Worm (Caenorhabditis elegans) whole organism, L1 larva: ENCODE measurements around the gene Y15E3A.5.

Source experiments
- F16B12.6 ChIP-seq: fragments of 150-350 bp; optimal IDR thresholded peaks from 2 replicates; lab custom pipeline; 2014; ENCODE audit warnings: missing biosample characterization, missing genetic modification characterization
- Y116A8C.19 ChIP-seq: sonication (generic microtip); optimal IDR thresholded peaks from 2 replicates; lab custom pipeline; 2016; ENCODE audit warnings: missing compliant biosample characterization, missing genetic modification characterization, borderline replicate concordance
- aha-1 ChIP-seq: fragments of 150-350 bp; optimal IDR thresholded peaks from 2 replicates; lab custom pipeline; 2014; ENCODE audit warnings: missing biosample characterization, missing genetic modification characterization
- aly-2 ChIP-seq: fragments of 150-350 bp; optimal IDR thresholded peaks from 2 replicates; lab custom pipeline; 2014; ENCODE audit warnings: missing biosample characterization, missing genetic modification characterization
- blmp-1 ChIP-seq: fragments of 150-350 bp; optimal IDR thresholded peaks from 2 replicates; lab custom pipeline; 2014; ENCODE audit warnings: missing biosample characterization, missing genetic modification characterization
- ceh-82 ChIP-seq, 3 experiments: fragments of 150-350 bp in 1 of 3; sonication (generic microtip) in 2 of 3; optimal IDR thresholded peaks; 2 replicates each; lab custom pipeline; 2014 to 2017; ENCODE audit warnings: missing biosample characterization in 3 of 3, missing genetic modification characterization in 3 of 3
- ceh-88 ChIP-seq: fragments of 200-800 bp; sonication (Bioruptor generic); IDR thresholded peaks from 2 replicates; pipeline ENCODE4 v1.3.6; 2022; ENCODE audit warnings: missing genetic modification characterization, missing compliant biosample characterization
- ces-1 ChIP-seq: fragments of 150-350 bp; optimal IDR thresholded peaks from 2 replicates; lab custom pipeline; 2014; ENCODE audit warnings: missing biosample characterization, missing genetic modification reagents, missing genetic modification characterization
- efl-1 ChIP-seq, 4 experiments: fragments of 150-350 bp; optimal IDR thresholded peaks in 3 of 4; peaks in 1 of 4; 1 replicate in 1 of 4; 2 replicates in 3 of 4; lab custom pipeline; 2014; ENCODE audit warnings: missing biosample characterization in 2 of 4, missing genetic modification characterization in 2 of 4, missing genetic modification reagents in 2 of 4
- efl-3 ChIP-seq: fragments of 200-800 bp; sonication (Bioruptor generic); optimal IDR thresholded peaks from 2 replicates; lab custom pipeline; 2018; ENCODE audit warnings: mild to moderate bottlenecking, missing genetic modification characterization, missing compliant biosample characterization
- egl-13 ChIP-seq: sonication (generic microtip); optimal IDR thresholded peaks from 2 replicates; lab custom pipeline; 2016; ENCODE audit warnings: missing genotype, missing genetic modification reagents, missing genetic modification characterization, missing compliant biosample characterization
- egl-27 ChIP-seq, 2 experiments: fragments of 150-350 bp in 1 of 2; sonication (generic microtip); optimal IDR thresholded peaks; 3 replicates each; lab custom pipeline; 2017 to 2018; ENCODE audit warnings: missing biosample characterization in 2 of 2, missing genetic modification characterization in 2 of 2, missing genetic modification reagents in 2 of 2
- elt-3 ChIP-seq, 6 experiments: fragments of 150-350 bp in 1 of 6; sonication (generic microtip); optimal IDR thresholded peaks; 2 replicates each; lab custom pipeline; 2017 to 2018; ENCODE audit warnings: missing biosample characterization in 6 of 6, missing genetic modification characterization in 6 of 6, inconsistent platforms in 1 of 6
- ets-5 ChIP-seq: fragments of 200-800 bp; sonication (Bioruptor generic); IDR thresholded peaks from 2 replicates; pipeline ENCODE4 v1.3.6; 2022; ENCODE audit warnings: missing genetic modification characterization, missing compliant biosample characterization
- fkh-10 ChIP-seq: sonication (generic microtip); optimal IDR thresholded peaks from 2 replicates; lab custom pipeline; 2017; ENCODE audit warnings: missing biosample characterization, missing genetic modification reagents, missing genetic modification characterization
- fkh-4 ChIP-seq: sonication (generic microtip); optimal IDR thresholded peaks from 2 replicates; lab custom pipeline; 2016; ENCODE audit warnings: missing compliant biosample characterization, missing genetic modification characterization, borderline replicate concordance
- fkh-8 ChIP-seq: sonication (generic microtip); optimal IDR thresholded peaks from 2 replicates; lab custom pipeline; 2016; ENCODE audit warnings: mild to moderate bottlenecking, missing genetic modification characterization, missing compliant biosample characterization
- fos-1 ChIP-seq: fragments of 150-350 bp; optimal IDR thresholded peaks from 2 replicates; lab custom pipeline; 2014; ENCODE audit warnings: missing biosample characterization, missing genetic modification characterization
- hpl-2 ChIP-seq: fragments of 150-350 bp; optimal IDR thresholded peaks from 2 replicates; lab custom pipeline; 2014; ENCODE audit warnings: missing biosample characterization, missing genetic modification reagents, missing genetic modification characterization
- irx-1 ChIP-seq: sonication (generic microtip); optimal IDR thresholded peaks from 2 replicates; lab custom pipeline; 2016; ENCODE audit warnings: missing genetic modification characterization, missing compliant biosample characterization
- jun-1 ChIP-seq: fragments of 150-350 bp; optimal IDR thresholded peaks from 2 replicates; lab custom pipeline; 2014; ENCODE audit warnings: missing biosample characterization, missing genetic modification reagents, missing genetic modification characterization
- lin-14 ChIP-seq: fragments of 200-800 bp; sonication (Bioruptor generic); optimal IDR thresholded peaks from 2 replicates; lab custom pipeline; 2018; ENCODE audit warnings: mild to moderate bottlenecking, missing genetic modification characterization, moderate library complexity, missing compliant biosample characterization
- lin-35 ChIP-seq, 2 experiments: fragments of 150-350 bp; optimal IDR thresholded peaks; 2 replicates each; lab custom pipeline; 2014; ENCODE audit warnings: missing biosample characterization in 2 of 2, missing genetic modification characterization in 2 of 2, missing genetic modification reagents in 2 of 2
- lsy-2 ChIP-seq, 2 experiments: fragments of 150-350 bp; optimal IDR thresholded peaks; 2 replicates each; lab custom pipeline; 2014; ENCODE audit warnings: missing biosample characterization in 2 of 2, missing genetic modification characterization in 2 of 2
- mab-9 ChIP-seq: fragments of 200-800 bp; sonication (Bioruptor generic); IDR thresholded peaks from 2 replicates; pipeline ENCODE4 v1.3.6; 2022; ENCODE audit warnings: missing genetic modification reagents, missing genetic modification characterization, missing compliant biosample characterization
- mef-2 ChIP-seq: fragments of 150-350 bp; optimal IDR thresholded peaks from 2 replicates; lab custom pipeline; 2014; ENCODE audit warnings: missing biosample characterization, missing genetic modification characterization
- mep-1 ChIP-seq: fragments of 150-350 bp; optimal IDR thresholded peaks from 2 replicates; lab custom pipeline; 2014; ENCODE audit warnings: missing biosample characterization, missing genetic modification characterization
- nhr-11 ChIP-seq: fragments of 150-350 bp; optimal IDR thresholded peaks from 2 replicates; lab custom pipeline; 2014; ENCODE audit warnings: missing biosample characterization, missing genetic modification characterization
- nhr-12 ChIP-seq: sonication (generic microtip); optimal IDR thresholded peaks from 2 replicates; lab custom pipeline; 2017; ENCODE audit warnings: missing biosample characterization, missing genetic modification characterization
- nhr-19 ChIP-seq: fragments of 200-800 bp; sonication (Bioruptor generic); conservative IDR thresholded peaks from 2 replicates; pipeline ENCODE4 v1.3.6; 2022; ENCODE audit warnings: missing genetic modification characterization, missing compliant biosample characterization
- nhr-20 ChIP-seq: sonication (generic microtip); optimal IDR thresholded peaks from 2 replicates; lab custom pipeline; 2016; ENCODE audit warnings: mild to moderate bottlenecking, missing genetic modification characterization, missing compliant biosample characterization
- nhr-28 ChIP-seq: fragments of 150-350 bp; optimal IDR thresholded peaks from 2 replicates; lab custom pipeline; 2014; ENCODE audit warnings: missing biosample characterization, missing genetic modification characterization
- nhr-47 ChIP-seq: sonication (generic microtip); optimal IDR thresholded peaks from 2 replicates; lab custom pipeline; 2016; ENCODE audit warnings: mild to moderate bottlenecking, missing genetic modification characterization, moderate library complexity, missing compliant biosample characterization
- nhr-71 ChIP-seq: sonication (generic microtip); optimal IDR thresholded peaks from 2 replicates; lab custom pipeline; 2016; ENCODE audit warnings: mild to moderate bottlenecking, missing genetic modification characterization, moderate library complexity, missing compliant biosample characterization
- nhr-77 ChIP-seq: fragments of 150-350 bp; optimal IDR thresholded peaks from 2 replicates; lab custom pipeline; 2014; ENCODE audit warnings: missing biosample characterization, missing genetic modification characterization
- nhr-84 ChIP-seq: sonication (generic microtip); optimal IDR thresholded peaks from 2 replicates; lab custom pipeline; 2017; ENCODE audit warnings: missing biosample characterization, missing genetic modification characterization
- nhr-85 ChIP-seq: sonication (generic microtip); peaks from one replicate; lab custom pipeline; 2016; ENCODE audit warnings: missing genetic modification characterization, inconsistent platforms, missing compliant biosample characterization
- pax-3 ChIP-seq: fragments of 200-800 bp; sonication (Bioruptor generic); optimal IDR thresholded peaks from 2 replicates; lab custom pipeline; 2018; ENCODE audit warnings: mild to moderate bottlenecking, missing genetic modification characterization, moderate library complexity, missing compliant biosample characterization
- rnt-1 ChIP-seq: sonication (generic microtip); optimal IDR thresholded peaks from 2 replicates; lab custom pipeline; 2016; ENCODE audit warnings: mild to moderate bottlenecking, missing genetic modification characterization, moderate library complexity, missing compliant biosample characterization
- sptf-1 ChIP-seq: fragments of 150-350 bp; optimal IDR thresholded peaks from 2 replicates; lab custom pipeline; 2014; ENCODE audit warnings: missing biosample characterization, missing genetic modification characterization
- swsn-7 ChIP-seq: sonication (generic microtip); optimal IDR thresholded peaks from 2 replicates; lab custom pipeline; 2016; ENCODE audit warnings: missing genetic modification characterization, missing compliant biosample characterization
- unc-62 ChIP-seq: fragments of 150-350 bp; optimal IDR thresholded peaks from 2 replicates; lab custom pipeline; 2014; ENCODE audit warnings: missing biosample characterization, missing genetic modification reagents, missing genetic modification characterization
- unc-86 ChIP-seq: sonication (generic microtip); optimal IDR thresholded peaks from 2 replicates; lab custom pipeline; 2016; ENCODE audit warnings: missing genetic modification characterization, missing compliant biosample characterization
- zag-1 ChIP-seq: fragments of 150-350 bp; optimal IDR thresholded peaks from 2 replicates; lab custom pipeline; 2014; ENCODE audit warnings: missing biosample characterization, missing genetic modification characterization
- ztf-11 ChIP-seq, 2 experiments: sonication (generic microtip); optimal IDR thresholded peaks; 2 replicates each; lab custom pipeline; 2016 to 2017; ENCODE audit warnings: missing genetic modification characterization in 2 of 2, missing biosample characterization in 1 of 2, missing compliant biosample characterization in 1 of 2

Y15E3A.5 gene

DNA sequence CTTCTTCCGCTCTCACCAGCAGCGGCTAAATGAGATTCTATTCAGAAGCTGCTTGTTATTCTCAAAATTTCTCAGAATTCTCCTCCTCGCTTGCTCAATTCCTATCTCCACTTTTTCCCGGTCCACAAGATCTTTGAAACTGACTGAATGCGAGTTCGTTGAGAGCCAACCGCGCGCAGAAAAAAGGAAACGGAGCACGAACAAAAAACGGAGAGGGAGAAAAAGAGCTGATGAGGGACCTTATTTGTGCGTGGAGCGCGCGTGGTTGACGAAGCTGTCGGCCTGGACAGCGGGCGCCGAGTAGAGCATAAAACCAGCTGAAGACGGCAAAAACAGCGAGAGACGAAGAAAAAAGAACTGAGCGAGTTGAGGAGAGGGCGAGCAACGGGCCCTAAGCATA lies 1.7 kb downstream of the Y15E3A.5 start:
- TF ChIP-seq egl-13 (tag; lab: Kevin White, UChicago) (peak; percentile 12), lsy-2 (tag; optimal IDR thresholded peaks at IDR 0.05; lab: Kevin White, UChicago) (peak in 1 of 2 experiments; percentile 16), irx-1 (tag; lab: Kevin White, UChicago) (no peak), fkh-8 (tag; lab: Kevin White, UChicago) (peak; percentile 32), lin-35 (GFP tag; optimal IDR thresholded peaks at IDR 0.05; lab: Kevin White, UChicago) (peak in 1 of 2 experiments; percentile 25), swsn-7 (peak; percentile 13), efl-3 (GFP tag; lab: Kevin White, UChicago) (no peak), efl-1 (optimal IDR thresholded peaks at IDR 0.05; lab: Kevin White, UChicago) (no peak), efl-1 (GFP tag; optimal IDR thresholded peaks at IDR 0.05 in 1 of 2; lab: Kevin White, UChicago) (peak in 1 of 2 experiments; percentile 34), ets-5 (no peak), fkh-10 (GFP tag; lab: Kevin White, UChicago) (peak; percentile 93), rnt-1 (tag; lab: Kevin White, UChicago) (peak; percentile 21), unc-86 (tag; lab: Kevin White, UChicago) (peak; percentile 45), nhr-47 (tag; lab: Kevin White, UChicago) (peak; percentile 55), lin-14 (GFP tag; lab: Kevin White, UChicago) (peak; percentile 90), blmp-1 (tag; lab: Kevin White, UChicago) (no peak), nhr-71 (tag; lab: Kevin White, UChicago) (peak; percentile 55)
- TF ChIP-seq, all 84 proteins: peak for 12

DNA sequence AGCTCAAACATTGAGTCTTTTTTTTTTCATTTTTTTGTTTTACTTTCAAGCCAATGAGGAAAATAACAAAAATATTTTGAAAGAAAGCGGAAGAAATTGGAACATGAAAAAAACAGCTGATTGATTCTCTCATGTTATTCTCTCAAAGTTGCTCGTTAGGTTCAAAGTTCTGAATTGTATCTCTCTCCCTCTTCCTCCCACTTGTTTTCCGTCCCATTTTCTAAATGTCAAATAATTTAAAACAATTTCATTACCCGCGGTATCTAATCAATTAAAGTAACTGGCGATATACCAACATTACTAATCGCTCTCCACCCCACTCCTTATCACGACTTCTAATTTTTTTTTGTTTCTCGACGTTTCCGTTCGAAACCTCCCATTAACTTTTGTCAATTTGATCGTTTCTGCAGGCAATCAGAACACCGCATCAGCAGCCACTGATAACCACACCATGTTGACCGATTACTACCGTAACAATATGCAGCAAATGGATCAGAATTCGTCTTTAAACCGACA lies 2.4 kb downstream of the Y15E3A.5 start:
- TF ChIP-seq lin-14 (GFP tag; lab: Kevin White, UChicago): no peak
- no peak for TF ChIP-seq nhr-20 (tag; lab: Kevin White, UChicago)
- no peak for TF ChIP-seq lin-35 (GFP tag; optimal IDR thresholded peaks at IDR 0.05; lab: Kevin White, UChicago)
- TF ChIP-seq swsn-7: no peak
- TF ChIP-seq ceh-88 (GFP tag; lab: Robert Waterston, UW): no peak
- no peak for TF ChIP-seq aha-1
- TF ChIP-seq egl-27 (tag; optimal IDR thresholded peaks at IDR 0.05; lab: Kevin White, UChicago): no peak
- TF ChIP-seq pax-3: no peak
- TF ChIP-seq unc-62 (GFP tag; lab: Kevin White, UChicago): no peak
- TF ChIP-seq fos-1 (tag; lab: Kevin White, UChicago): no peak
- no peak for TF ChIP-seq nhr-77 (tag; lab: Kevin White, UChicago)
- TF ChIP-seq zag-1 (tag; lab: Kevin White, UChicago): no peak
- no peak for TF ChIP-seq nhr-11 (tag; lab: Kevin White, UChicago)
- no peak for TF ChIP-seq nhr-28 (tag; lab: Kevin White, UChicago)
- TF ChIP-seq nhr-84 (tag; lab: Kevin White, UChicago): no peak
- no peak for TF ChIP-seq mab-9 (GFP tag; lab: Robert Waterston, UW)
- no peak for TF ChIP-seq blmp-1 (tag; lab: Kevin White, UChicago)
- TF ChIP-seq jun-1 (tag; lab: Kevin White, UChicago): no peak
- TF ChIP-seq hpl-2 (GFP tag; lab: Kevin White, UChicago): no peak
- TF ChIP-seq nhr-19 (GFP tag; lab: Robert Waterston, UW): peak; percentile 14
- no peak for TF ChIP-seq Y116A8C.19
- no peak for TF ChIP-seq ces-1 (GFP tag; lab: Kevin White, UChicago)
- TF ChIP-seq sptf-1: no peak
- no peak for TF ChIP-seq fkh-4 (tag; lab: Kevin White, UChicago)
- TF ChIP-seq ztf-11 (tag; optimal IDR thresholded peaks at IDR 0.05; lab: Kevin White, UChicago): no peak
- no peak for TF ChIP-seq fkh-8 (tag; lab: Kevin White, UChicago)
- no peak for TF ChIP-seq aly-2
- peak in 4 of 6 experiments; percentile 5 to 77 (median 48) for TF ChIP-seq elt-3 (tag; optimal IDR thresholded peaks at IDR 0.05; lab: Kevin White, UChicago)
- no peak for TF ChIP-seq nhr-12 (tag; lab: Kevin White, UChicago)
- no peak for TF ChIP-seq ceh-82 (tag; optimal IDR thresholded peaks at IDR 0.05; lab: Kevin White, UChicago)
- peak; percentile 57 for TF ChIP-seq nhr-85 (tag; lab: Kevin White, UChicago)
- TF ChIP-seq mef-2: no peak
- TF ChIP-seq mep-1: peak; percentile 4
- no peak for TF ChIP-seq F16B12.6 (tag; lab: Kevin White, UChicago)
